Worm (Caenorhabditis elegans): Measurements from ENCODE around the gene F41B5.1.

Gene F41B5.1

DNA sequence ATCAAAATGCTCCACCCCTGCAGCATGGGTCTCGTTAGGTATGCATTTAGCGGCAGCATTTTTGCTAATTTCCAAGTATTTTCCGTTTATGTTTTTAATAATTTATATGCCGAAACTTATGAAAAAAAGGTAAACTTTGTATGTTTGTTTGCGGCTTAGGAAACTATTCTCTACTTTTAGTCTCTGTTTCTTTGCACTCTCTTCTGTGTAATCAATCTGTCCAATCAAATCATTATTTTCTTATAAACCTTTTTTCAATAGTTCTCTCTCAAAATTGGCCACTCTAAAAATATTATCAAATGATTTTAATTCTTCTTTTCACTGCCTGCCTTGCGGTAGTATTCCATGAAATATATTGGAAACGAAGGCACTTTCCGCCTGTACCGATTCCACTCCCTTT is 17.3 kb upstream of the F41B5.1 start:
- no peak for TF ChIP-seq ets-7 (tag; optimal IDR thresholded peaks at IDR 0.05)
- no peak for TF ChIP-seq ama-1 (optimal IDR thresholded peaks at IDR 0.05)
- no peak for TF ChIP-seq ceh-36 (tag; optimal IDR thresholded peaks at IDR 0.05)
- no peak for TF ChIP-seq aly-1 (tag; optimal IDR thresholded peaks at IDR 0.05)
- no peak for TF ChIP-seq B0310.2 (tag; optimal IDR thresholded peaks at IDR 0.05)
- no peak for TF ChIP-seq tbx-11 (GFP tag; IDR thresholded peaks at IDR 0.05)
- no peak for TF ChIP-seq flt-1 (GFP tag; IDR thresholded peaks at IDR 0.05)
- no peak for TF ChIP-seq F13C5.2 (tag; optimal IDR thresholded peaks at IDR 0.05)
- no peak for TF ChIP-seq tra-4 (tag; optimal IDR thresholded peaks at IDR 0.05)
- TF ChIP-seq sea-1 (GFP tag; conservative IDR thresholded peaks at IDR 0.05): no peak
- no peak for TF ChIP-seq pes-1 (GFP tag; IDR thresholded peaks at IDR 0.05)
- no peak for TF ChIP-seq tbx-37 (GFP tag; conservative IDR thresholded peaks at IDR 0.05)
- no peak for TF ChIP-seq hnd-1 (tag; optimal IDR thresholded peaks at IDR 0.05)
- TF ChIP-seq scrt-1 (GFP tag; IDR thresholded peaks at IDR 0.05): no peak
- TF ChIP-seq hmg-4 (GFP tag; optimal IDR thresholded peaks at IDR 0.05): no peak
- no peak for TF ChIP-seq ceh-13 (GFP tag; optimal IDR thresholded peaks at IDR 0.05)
- no peak for TF ChIP-seq hmbx-1 (tag; optimal IDR thresholded peaks at IDR 0.05)

DNA sequence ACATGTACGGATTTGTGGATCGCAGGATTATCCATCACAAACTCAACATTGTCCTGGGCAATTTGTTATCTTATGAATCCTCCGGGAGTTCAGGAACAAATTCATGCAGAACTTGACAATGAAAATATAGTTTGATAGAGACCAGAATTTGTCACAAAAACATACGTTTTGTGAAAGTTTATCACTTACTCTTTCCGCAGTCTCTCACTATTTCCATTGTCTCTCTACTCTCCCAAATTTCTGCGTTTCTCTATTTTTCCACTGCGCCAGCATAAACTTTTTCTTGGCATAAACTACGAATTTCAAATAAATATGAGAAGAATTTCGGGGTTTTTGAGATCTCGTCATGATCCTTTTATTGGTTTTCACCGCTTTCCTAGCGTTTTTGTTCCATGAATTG is 12.7 kb upstream of the F41B5.1 start, which contains the start of gene cyp-33C3:
Gene cyp-33C3 (plus strand): TSS at position 149 of the 400 bp plus-strand sequence.
- no peak for TF ChIP-seq B0310.2 (tag; optimal IDR thresholded peaks at IDR 0.05)
- no peak for TF ChIP-seq ceh-13 (GFP tag; optimal IDR thresholded peaks at IDR 0.05)
- no peak for TF ChIP-seq sea-1 (GFP tag; conservative IDR thresholded peaks at IDR 0.05)
- no peak for TF ChIP-seq tbx-37 (GFP tag; conservative IDR thresholded peaks at IDR 0.05)
- TF ChIP-seq hmg-4 (GFP tag; optimal IDR thresholded peaks at IDR 0.05): no peak
- TF ChIP-seq ama-1 (optimal IDR thresholded peaks at IDR 0.05): no peak
- TF ChIP-seq hmbx-1 (tag; optimal IDR thresholded peaks at IDR 0.05): no peak
- no peak for TF ChIP-seq aly-1 (tag; optimal IDR thresholded peaks at IDR 0.05)
- TF ChIP-seq hnd-1 (tag; optimal IDR thresholded peaks at IDR 0.05): no peak
- TF ChIP-seq ets-7 (tag; optimal IDR thresholded peaks at IDR 0.05): no peak
- TF ChIP-seq tra-4 (tag; optimal IDR thresholded peaks at IDR 0.05): no peak
- no peak for TF ChIP-seq ceh-36 (tag; optimal IDR thresholded peaks at IDR 0.05)
- TF ChIP-seq scrt-1 (GFP tag; IDR thresholded peaks at IDR 0.05): no peak
- no peak for TF ChIP-seq pes-1 (GFP tag; IDR thresholded peaks at IDR 0.05)
- TF ChIP-seq F13C5.2 (tag; optimal IDR thresholded peaks at IDR 0.05): no peak
- no peak for TF ChIP-seq tbx-11 (GFP tag; IDR thresholded peaks at IDR 0.05)
- no peak for TF ChIP-seq flt-1 (GFP tag; IDR thresholded peaks at IDR 0.05)

DNA sequence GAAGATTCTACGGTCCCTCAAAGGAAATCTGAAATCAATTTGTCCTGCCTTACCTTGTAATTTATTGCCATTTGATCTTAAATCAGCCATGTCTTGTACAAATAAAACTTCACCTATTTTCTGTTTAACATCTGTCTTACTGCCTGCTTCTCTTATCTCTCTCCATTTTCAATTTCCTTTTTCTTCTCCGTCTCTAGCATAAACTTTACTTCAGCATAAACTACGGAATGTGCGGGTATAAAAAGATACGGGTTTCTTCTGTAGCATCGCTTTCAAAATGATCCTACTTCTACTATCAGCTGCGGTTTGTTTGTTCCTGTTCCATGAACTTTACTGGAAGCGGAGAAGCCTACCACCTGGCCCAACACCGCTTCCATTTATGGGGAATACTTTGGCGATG is 10.6 kb upstream of the F41B5.1 start, which contains the start of gene cyp-33C5:
Gene cyp-33C5 (plus strand): TSS at position 254 of the 400 bp plus-strand sequence.
- TF ChIP-seq B0310.2 (tag; optimal IDR thresholded peaks at IDR 0.05): no peak
- TF ChIP-seq scrt-1 (GFP tag; IDR thresholded peaks at IDR 0.05): no peak
- no peak for TF ChIP-seq ceh-13 (GFP tag; optimal IDR thresholded peaks at IDR 0.05)
- TF ChIP-seq tbx-37 (GFP tag; conservative IDR thresholded peaks at IDR 0.05): no peak
- no peak for TF ChIP-seq ets-7 (tag; optimal IDR thresholded peaks at IDR 0.05)
- no peak for TF ChIP-seq flt-1 (GFP tag; IDR thresholded peaks at IDR 0.05)

DNA sequence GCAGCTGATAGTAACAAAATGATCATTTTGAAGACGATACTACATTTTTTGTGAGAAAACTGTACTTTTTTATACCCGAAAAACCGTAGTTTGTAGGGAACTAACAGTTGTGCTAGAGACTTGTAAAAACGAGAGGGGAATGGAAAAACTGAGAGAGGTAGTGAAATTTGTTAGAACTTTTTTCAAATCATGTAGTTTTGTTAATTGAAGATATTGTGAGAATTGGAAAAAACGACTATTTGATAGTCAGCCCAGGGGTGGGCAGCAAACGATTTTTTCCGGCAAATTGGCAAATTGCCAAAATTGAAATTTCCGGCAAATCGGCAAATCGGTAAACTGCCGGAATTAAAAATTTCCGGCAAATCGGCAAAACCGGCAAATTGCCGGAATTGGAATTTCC is 6.0 kb upstream of the F41B5.1 start, which contains the start of gene cyp-33C6:
Gene cyp-33C6 (minus strand): TSS at position 101 of the 400 bp plus-strand sequence.
- TF ChIP-seq hmg-4 (GFP tag; optimal IDR thresholded peaks at IDR 0.05) (no peak), pes-1 (GFP tag; IDR thresholded peaks at IDR 0.05) (no peak), flt-1 (GFP tag; IDR thresholded peaks at IDR 0.05) (no peak), hnd-1 (tag; optimal IDR thresholded peaks at IDR 0.05) (no peak), ceh-13 (GFP tag; optimal IDR thresholded peaks at IDR 0.05) (no peak), aly-1 (tag; optimal IDR thresholded peaks at IDR 0.05) (no peak)

DNA sequence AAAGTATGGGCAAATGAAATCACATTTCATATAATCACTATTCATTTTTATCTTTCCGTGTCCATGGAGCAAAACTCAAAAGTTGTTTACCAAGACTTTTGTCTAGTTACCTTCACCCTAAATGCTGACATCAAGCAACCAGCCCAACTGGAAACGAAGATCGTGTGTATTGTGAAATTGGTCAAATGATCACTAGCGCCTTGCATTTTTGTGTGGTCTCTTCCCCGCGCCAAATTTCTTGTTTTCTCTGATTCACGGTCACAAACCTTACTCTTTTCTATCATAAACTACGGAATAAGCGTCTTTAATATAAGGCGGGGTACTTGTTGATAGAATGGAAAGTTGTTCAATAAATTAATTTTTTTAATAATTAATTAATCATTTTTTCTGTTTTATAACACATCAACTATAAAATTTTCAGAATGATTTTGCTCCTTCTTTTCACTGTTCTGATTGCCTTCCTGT is 5.2 kb upstream of the F41B5.1 start, which contains the start of gene cyp-33C7:
Gene cyp-33C7 (plus strand): TSS at position 415 of the 465 bp plus-strand sequence.
- TF ChIP-seq ama-1 (optimal IDR thresholded peaks at IDR 0.05) (no peak), hmbx-1 (tag; optimal IDR thresholded peaks at IDR 0.05) (no peak)

DNA sequence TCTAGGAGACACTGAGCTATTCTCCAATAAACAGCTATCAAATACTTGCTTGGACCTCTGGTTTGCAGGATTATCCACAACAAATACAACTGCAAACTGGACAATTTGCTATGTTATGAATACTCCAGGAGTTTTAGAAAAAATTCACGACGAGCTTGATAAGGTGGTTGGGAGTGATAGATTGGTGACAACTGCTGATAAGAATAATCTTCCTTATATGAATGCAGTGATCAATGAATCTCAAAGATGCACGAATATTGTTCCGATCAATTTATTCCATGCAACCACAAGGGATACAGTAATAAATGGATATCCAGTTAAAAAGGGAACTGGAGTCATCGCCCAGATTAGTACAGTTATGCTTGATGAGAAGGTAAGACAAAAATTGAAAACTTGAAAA is 3.6 kb upstream of the F41B5.1 start:
- TF ChIP-seq scrt-1 (GFP tag; IDR thresholded peaks at IDR 0.05) (no peak), tbx-11 (GFP tag; IDR thresholded peaks at IDR 0.05) (no peak), pes-1 (GFP tag; IDR thresholded peaks at IDR 0.05) (no peak), sea-1 (GFP tag; conservative IDR thresholded peaks at IDR 0.05) (no peak), hmbx-1 (tag; optimal IDR thresholded peaks at IDR 0.05) (no peak), ama-1 (optimal IDR thresholded peaks at IDR 0.05) (no peak), hnd-1 (tag; optimal IDR thresholded peaks at IDR 0.05) (no peak), flt-1 (GFP tag; IDR thresholded peaks at IDR 0.05) (no peak)

DNA sequence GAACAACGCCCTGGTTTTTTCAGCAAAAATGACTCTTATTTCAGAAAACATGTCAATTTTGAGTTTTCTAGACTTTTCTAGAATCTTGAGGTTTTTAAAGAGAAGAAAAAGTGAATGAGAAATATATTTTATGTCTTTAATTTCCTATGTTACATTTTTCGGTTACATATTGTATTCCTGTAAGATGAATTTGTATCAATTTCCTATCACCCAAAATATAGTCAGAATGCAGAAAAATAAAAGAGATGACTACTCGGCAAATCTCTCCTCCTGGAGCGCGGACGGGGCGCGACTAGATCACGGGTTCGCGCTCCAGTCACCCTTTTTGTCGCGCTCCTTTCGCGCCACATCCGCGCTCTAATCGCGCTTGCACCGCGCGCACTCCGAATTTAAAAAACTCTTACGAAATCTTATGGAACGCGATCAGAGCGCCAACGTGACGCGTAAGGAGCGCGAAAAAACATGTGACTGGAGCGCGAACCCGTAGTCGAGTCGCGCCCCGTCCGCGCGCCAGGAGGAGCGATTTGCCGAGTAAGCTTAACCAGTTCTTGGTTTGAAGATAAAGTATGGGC is 694 bp upstream of the F41B5.1 start, which contains the start of gene str-253:
Gene str-253 (minus strand): TSS at position 51 of the 572 bp plus-strand sequence.
- no peak for TF ChIP-seq hmg-4 (GFP tag; optimal IDR thresholded peaks at IDR 0.05)
- TF ChIP-seq aly-1 (tag; optimal IDR thresholded peaks at IDR 0.05): no peak
- TF ChIP-seq ama-1 (optimal IDR thresholded peaks at IDR 0.05): no peak
- no peak for TF ChIP-seq hmbx-1 (tag; optimal IDR thresholded peaks at IDR 0.05)
- TF ChIP-seq F13C5.2 (tag; optimal IDR thresholded peaks at IDR 0.05): no peak
- no peak for TF ChIP-seq tra-4 (tag; optimal IDR thresholded peaks at IDR 0.05)
- TF ChIP-seq ets-7 (tag; optimal IDR thresholded peaks at IDR 0.05): no peak
- no peak for TF ChIP-seq hnd-1 (tag; optimal IDR thresholded peaks at IDR 0.05)
- TF ChIP-seq scrt-1 (GFP tag; IDR thresholded peaks at IDR 0.05): no peak
- TF ChIP-seq sea-1 (GFP tag; conservative IDR thresholded peaks at IDR 0.05): no peak
- no peak for TF ChIP-seq B0310.2 (tag; optimal IDR thresholded peaks at IDR 0.05)
- no peak for TF ChIP-seq ceh-36 (tag; optimal IDR thresholded peaks at IDR 0.05)
- no peak for TF ChIP-seq pes-1 (GFP tag; IDR thresholded peaks at IDR 0.05)

DNA sequence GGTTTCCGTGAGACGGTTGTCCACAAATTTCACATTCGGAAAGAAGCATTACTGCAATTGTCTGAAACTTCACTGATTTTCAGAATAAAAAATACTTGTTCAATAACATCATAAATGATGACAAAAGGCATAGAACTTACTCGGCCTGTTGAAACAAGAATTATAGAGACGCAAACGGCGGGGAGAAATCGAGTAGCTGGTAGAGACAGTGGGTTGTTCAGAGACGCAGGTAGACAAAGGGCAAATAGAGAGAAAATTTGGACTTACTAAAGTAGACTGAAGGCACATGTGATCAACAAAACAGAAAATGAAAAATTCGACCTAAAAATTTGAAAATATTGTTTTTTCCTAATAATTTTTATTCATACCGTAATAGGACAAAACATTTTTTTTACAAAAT is 4.4 kb downstream of the F41B5.1 start, which contains the start of gene nhr-182:
Gene nhr-182 (minus strand): TSS at position 178 of the 400 bp plus-strand sequence.
- no peak for TF ChIP-seq F13C5.2 (tag; optimal IDR thresholded peaks at IDR 0.05)
- TF ChIP-seq B0310.2 (tag; optimal IDR thresholded peaks at IDR 0.05): no peak
- TF ChIP-seq hnd-1 (tag; optimal IDR thresholded peaks at IDR 0.05): no peak
- TF ChIP-seq aly-1 (tag; optimal IDR thresholded peaks at IDR 0.05): no peak
- TF ChIP-seq tbx-37 (GFP tag; conservative IDR thresholded peaks at IDR 0.05): no peak
- TF ChIP-seq sea-1 (GFP tag; conservative IDR thresholded peaks at IDR 0.05): no peak
- TF ChIP-seq ama-1 (optimal IDR thresholded peaks at IDR 0.05): no peak
- no peak for TF ChIP-seq scrt-1 (GFP tag; IDR thresholded peaks at IDR 0.05)
- no peak for TF ChIP-seq pes-1 (GFP tag; IDR thresholded peaks at IDR 0.05)

Measured in whole organism, early embryonic.